Worm (Caenorhabditis elegans): ENCODE results near the gene ZC487.1.

DNA sequence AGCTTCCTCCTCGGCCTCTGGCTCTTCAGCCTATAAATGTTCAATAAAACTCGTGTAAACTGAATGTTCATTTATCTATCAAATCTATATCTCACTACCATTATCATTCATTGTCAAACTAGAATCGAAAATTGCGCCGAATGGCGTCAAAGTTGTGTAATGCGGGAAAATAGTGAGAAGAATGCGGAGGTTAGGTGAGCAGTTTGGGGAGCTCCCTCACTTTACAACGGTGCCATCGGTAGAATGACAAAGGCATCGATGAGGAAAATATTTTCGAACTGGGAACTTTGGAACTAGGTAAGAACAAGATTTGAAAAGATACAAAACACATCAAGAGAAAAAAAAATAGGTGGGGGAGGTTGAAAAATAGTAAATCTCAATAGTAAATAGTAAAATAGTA is 40.3 kb downstream of the ZC487.1 start:
- TF ChIP-seq mml-1 (tag; optimal IDR thresholded peaks at IDR 0.05) (no peak), egl-5 (tag; optimal IDR thresholded peaks at IDR 0.05) (no peak), nfya-1 (tag; optimal IDR thresholded peaks at IDR 0.05; ENCODE audit: insufficient read depth) (no peak), unc-62 (GFP tag; optimal IDR thresholded peaks at IDR 0.05) (no peak), tbx-2 (tag; optimal IDR thresholded peaks at IDR 0.05) (no peak), elt-3 (tag; optimal IDR thresholded peaks at IDR 0.05) (no peak), skn-1 (tag; optimal IDR thresholded peaks at IDR 0.05) (no peak), ama-1 (optimal IDR thresholded peaks at IDR 0.05) (no peak), ceh-9 (tag; optimal IDR thresholded peaks at IDR 0.05) (no peak), aly-2 (tag; optimal IDR thresholded peaks at IDR 0.05) (no peak), egl-27 (tag; optimal IDR thresholded peaks at IDR 0.05) (no peak)
